Worm (Caenorhabditis elegans): ENCODE data around the gene noah-2.

DNA sequence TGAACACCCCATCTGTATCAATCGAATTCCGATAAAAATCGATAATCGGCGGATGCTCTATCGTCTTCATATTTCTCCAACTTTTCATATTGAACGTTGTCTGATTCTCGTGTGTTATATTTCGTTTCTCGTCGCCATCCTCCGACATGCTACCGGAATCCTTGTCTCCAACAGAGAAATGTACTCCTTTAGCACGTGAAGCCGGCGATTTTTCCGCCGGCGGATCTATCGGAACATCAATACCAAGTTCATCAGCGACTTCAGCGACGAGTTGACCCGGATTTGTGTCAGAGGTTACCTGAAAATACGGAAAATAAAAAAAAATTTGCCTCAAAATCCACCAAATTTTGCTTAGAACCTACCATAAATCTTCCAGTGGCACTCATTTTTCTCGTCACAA is 24.0 kb downstream of the noah-2 start:
- TF ChIP-seq ceh-34 (tag; optimal IDR thresholded peaks at IDR 0.05) (no peak), ama-1 (optimal IDR thresholded peaks at IDR 0.05) (no peak), lim-6 (tag; optimal IDR thresholded peaks at IDR 0.05) (no peak), pha-4 (tag; optimal IDR thresholded peaks at IDR 0.05) (no peak), fkh-10 (GFP tag; optimal IDR thresholded peaks at IDR 0.05) (no peak), ttx-3 (tag; optimal IDR thresholded peaks at IDR 0.05) (no peak)
